Worm (Caenorhabditis elegans): ENCODE data around the gene gfi-1.

Gene gfi-1

DNA sequence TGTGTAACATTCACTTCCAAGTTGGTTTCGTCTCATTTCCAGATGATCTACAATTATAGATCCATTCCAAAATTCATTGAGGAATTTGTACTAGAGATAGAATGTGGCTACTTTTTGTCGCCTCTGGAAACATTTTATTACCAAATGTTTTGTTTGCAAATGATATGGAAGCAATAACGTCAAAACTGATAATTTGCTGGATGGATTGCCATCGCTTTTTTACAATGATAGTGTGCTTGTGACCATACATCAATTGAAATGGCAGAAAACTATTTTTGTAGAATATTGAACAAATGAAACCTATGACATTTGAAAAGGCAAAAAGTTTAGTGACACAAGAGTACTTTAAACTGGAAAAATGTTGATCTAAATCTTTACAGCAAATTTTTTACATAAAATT lies 14.7 kb upstream of the gfi-1 start:
- TF ChIP-seq him-1 (tag; optimal IDR thresholded peaks at IDR 0.05) (no peak), dao-5 (tag; optimal IDR thresholded peaks at IDR 0.05) (no peak), W03F9.2 (tag; optimal IDR thresholded peaks at IDR 0.05) (no peak)

DNA sequence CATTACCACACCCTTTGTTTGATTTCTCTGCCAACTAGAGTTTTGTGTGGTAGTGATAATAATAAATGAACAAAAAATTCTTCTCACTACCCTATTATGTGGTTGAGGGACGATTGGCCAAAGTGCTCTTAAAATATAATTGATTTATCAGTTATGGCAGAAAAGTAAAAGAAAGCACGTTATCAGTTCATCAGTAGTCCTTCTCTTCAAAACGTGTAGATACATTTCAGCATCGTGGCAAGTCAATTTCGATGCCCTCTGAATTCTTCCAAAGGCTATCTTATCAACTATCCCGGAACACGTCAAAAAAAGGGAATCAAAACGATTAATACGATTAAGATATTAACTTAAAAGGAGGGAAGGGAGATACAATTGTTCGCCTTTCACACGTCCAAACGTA lies 13.3 kb upstream of the gfi-1 start:
- TF ChIP-seq W03F9.2 (tag; optimal IDR thresholded peaks at IDR 0.05), result no peak
- TF ChIP-seq him-1 (tag; optimal IDR thresholded peaks at IDR 0.05), result no peak
- no peak for TF ChIP-seq dao-5 (tag; optimal IDR thresholded peaks at IDR 0.05)

DNA sequence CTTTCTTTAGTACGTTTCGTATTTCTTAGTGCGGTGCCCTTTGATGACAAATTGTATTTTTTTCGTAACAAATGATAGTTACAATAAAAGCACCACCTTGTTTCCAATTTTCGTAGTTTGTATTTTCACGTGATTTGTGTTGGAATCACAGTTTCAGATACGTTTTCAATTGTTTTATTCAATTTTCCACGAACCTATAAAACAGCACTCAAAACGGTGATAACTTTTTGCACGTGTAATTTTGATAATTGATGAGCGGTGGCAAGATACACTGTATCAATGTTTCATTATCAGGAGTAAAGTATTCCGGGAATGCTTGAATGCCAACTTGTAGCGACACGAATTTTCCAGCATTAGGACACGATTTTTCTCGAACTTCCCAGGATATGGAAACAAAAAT lies 11.4 kb upstream of the gfi-1 start:
- TF ChIP-seq W03F9.2 (tag; optimal IDR thresholded peaks at IDR 0.05) (no peak), him-1 (tag; optimal IDR thresholded peaks at IDR 0.05) (no peak), dao-5 (tag; optimal IDR thresholded peaks at IDR 0.05) (no peak)

DNA sequence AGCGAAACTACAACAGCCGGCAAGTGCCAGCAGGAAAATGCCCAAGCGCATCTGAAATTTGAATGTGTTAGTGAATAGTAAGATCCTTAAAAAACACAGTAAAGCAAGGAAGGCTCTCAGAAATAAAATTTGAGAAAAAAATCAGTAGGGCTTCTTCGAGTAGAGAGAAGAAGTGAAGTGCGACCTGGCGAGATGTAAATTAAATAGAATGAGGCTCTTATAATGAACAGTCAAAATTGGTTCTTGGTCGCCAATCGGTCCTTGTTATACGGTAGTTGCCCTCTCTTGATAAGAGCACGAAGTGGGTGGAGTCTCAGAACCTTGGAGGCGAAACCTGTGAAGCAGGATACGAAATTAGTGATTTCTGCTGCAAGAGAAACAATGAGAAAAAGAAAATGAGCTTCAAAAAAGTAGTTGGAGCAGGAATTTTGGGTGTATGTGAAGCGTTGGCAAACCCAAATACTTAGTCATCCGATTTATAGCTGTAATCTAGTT lies 9.0 kb upstream of the gfi-1 start, which contains the start of gene bcf-1:
TSS of gene bcf-1 (minus strand) at position 51 of the 495 bp plus-strand sequence.
- TF ChIP-seq dao-5 (tag; optimal IDR thresholded peaks at IDR 0.05), result no peak
- no peak for TF ChIP-seq him-1 (tag; optimal IDR thresholded peaks at IDR 0.05)
- no peak for TF ChIP-seq W03F9.2 (tag; optimal IDR thresholded peaks at IDR 0.05)

DNA sequence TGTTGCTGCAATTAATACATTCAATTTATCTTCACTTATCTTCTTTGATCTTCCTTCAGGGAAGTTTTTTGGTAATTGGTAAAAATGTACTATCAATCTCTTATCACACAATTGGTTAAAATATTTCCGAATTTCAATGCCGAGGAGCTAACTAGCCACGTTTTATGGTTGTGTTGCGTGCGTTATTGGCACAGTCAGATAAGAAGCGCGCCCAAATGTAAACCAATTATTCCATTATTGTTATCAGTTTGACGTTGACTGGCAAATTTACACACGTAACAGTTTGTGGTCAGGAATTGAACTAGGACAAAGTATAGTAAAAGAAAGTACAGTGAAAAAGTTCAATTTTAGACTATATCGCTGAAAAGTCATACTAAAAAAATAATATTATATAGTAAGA lies 7.9 kb upstream of the gfi-1 start:
- TF ChIP-seq W03F9.2 (tag; optimal IDR thresholded peaks at IDR 0.05) (no peak), dao-5 (tag; optimal IDR thresholded peaks at IDR 0.05) (no peak), him-1 (tag; optimal IDR thresholded peaks at IDR 0.05) (no peak)

DNA sequence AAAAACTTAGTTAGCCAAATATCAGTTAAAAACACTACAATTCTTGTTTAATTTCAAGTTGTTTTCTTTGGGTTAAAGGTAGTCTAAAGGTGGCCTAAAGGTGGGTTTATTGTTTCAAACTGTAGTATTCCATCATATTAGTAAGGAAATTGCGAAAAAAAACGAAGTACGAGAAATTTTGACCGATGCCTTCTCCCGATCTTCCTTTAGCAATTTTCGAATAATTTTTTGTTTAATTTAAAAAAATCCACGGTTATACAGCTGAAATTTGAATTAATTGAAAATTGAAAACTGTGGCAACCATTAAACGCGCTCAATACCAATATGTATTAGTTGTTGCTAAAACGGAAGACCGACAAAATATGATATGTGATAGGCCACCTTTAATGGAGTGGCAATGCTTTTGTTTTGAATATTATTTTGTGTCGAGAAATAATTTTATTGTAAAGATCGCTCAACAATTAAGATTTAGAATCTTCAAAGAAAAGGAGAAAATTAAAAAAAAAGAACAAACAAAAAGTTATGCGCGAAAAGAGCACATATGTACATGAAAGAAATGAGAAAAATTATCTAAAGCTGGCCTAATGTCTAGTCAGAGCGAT lies 1.3 kb upstream of the gfi-1 start:
- no peak for TF ChIP-seq him-1 (tag; optimal IDR thresholded peaks at IDR 0.05)
- no peak for TF ChIP-seq W03F9.2 (tag; optimal IDR thresholded peaks at IDR 0.05)
- TF ChIP-seq dao-5 (tag; optimal IDR thresholded peaks at IDR 0.05), result no peak

DNA sequence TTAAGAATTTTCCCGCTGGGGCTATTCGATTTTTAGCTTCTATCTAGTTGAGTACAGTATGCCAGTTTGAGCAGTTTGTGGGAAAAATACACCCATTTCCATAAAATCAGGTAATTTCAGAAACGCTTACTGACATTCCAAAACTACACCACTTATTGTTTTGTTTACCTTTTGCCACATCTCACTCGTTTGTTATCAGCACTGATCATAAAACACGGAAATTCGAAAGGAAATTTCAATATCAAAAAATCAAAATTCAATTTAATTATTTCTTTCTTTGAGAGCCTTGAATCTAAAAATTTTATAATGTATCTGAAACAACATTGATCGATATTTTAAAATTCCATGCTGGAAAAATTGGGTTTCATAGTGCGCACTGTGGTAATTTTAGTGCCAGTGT lies 797 bp upstream of the gfi-1 start:
- TF ChIP-seq him-1 (tag; optimal IDR thresholded peaks at IDR 0.05) (no peak), dao-5 (tag; optimal IDR thresholded peaks at IDR 0.05) (no peak), W03F9.2 (tag; optimal IDR thresholded peaks at IDR 0.05) (no peak)

DNA sequence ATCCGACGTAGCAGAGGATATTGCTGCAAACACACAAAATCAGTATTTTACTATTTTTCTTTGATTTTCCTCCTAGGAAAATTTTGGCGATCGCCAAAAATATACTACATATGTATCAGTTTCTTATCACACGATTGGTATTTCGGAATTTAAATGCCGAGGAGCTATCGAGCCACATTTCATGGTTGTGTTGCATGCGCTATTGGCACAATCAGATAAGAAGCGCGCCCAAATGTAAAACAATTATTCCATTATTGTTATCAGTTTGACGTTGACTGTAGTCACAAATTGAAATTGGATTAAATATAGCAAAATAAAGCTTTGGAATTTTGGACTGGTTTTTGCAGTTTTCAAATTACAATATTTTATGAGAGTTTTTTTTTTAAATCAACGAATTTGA lies 809 bp downstream of the gfi-1 start:
- TF ChIP-seq dao-5 (tag; optimal IDR thresholded peaks at IDR 0.05), result no peak
- TF ChIP-seq him-1 (tag; optimal IDR thresholded peaks at IDR 0.05), result no peak
- no peak for TF ChIP-seq W03F9.2 (tag; optimal IDR thresholded peaks at IDR 0.05)

DNA sequence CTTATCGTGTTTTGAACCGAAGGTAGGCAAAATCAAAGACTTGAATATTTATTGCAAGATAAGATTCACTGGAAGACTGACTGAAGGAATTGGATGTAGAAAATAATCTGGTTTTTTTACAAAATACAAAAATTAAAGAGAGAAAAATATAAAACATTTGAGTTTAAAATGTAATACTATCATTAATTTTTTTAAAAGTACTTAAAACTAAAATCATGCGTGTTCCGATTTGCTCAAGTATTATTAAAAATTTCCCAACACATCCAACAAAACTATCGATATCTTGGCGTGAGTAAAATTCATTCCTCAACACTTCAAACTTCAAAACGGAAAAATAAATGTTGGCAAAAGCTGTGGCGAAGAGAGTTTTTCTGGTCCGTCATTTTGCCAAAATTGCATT lies 9.6 kb downstream of the gfi-1 start, which contains the start of gene F57F4.1:
TSS of gene F57F4.1 (plus strand) at position 301 of the 400 bp plus-strand sequence.
- TF ChIP-seq W03F9.2 (tag; optimal IDR thresholded peaks at IDR 0.05) (no peak), him-1 (tag; optimal IDR thresholded peaks at IDR 0.05) (no peak), dao-5 (tag; optimal IDR thresholded peaks at IDR 0.05) (no peak)

DNA sequence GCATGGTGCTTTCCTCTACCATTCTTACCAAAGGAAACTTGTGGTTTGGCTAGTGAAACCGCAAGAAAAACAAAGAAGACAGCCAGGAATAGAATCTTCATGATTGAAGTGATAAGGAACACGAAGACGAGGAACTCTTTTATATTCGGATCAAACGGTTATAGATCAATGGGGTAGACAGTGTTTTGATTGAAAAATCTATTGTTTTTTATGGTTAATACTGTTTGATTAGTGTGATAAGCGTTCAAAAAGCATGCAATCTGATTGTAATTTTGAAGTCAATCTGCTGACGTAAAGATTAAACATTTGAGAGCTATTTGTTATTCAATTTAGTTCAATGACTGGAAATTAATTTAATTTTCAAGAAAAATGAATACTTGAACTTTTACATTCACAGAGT lies 10.1 kb downstream of the gfi-1 start, which contains the start of gene F57F4.2:
TSS of gene F57F4.2 (minus strand) at position 101 of the 400 bp plus-strand sequence.
- TF ChIP-seq dao-5 (tag; optimal IDR thresholded peaks at IDR 0.05) (no peak), W03F9.2 (tag; optimal IDR thresholded peaks at IDR 0.05) (no peak), him-1 (tag; optimal IDR thresholded peaks at IDR 0.05) (no peak)

DNA sequence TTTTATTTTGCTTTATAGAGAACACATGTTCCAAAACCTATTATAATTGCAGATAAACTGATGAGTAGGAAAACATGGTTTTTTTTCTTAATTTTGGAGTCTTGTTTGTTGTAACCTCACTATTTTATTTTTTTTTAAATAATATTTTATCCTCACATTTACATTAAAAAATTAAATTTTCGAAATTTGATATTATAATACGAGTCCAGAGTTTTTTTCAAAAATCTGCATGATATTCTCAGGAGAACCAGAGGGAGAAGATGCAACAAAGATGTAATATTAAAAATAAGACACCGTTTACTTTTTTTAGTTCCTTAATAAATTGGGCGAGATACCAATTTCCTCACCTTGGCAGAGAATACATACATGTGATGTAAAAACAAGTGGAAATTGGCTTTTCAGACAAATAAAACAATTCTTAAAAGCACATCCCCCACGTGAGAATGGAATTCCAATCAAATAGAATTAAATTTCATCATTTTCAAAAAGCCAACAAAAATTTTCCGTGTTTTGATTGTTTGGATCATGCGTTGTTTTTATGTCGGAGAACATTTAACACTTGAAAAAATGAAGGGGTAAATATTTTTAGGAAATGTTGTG lies 14.0 kb downstream of the gfi-1 start:
- no peak for TF ChIP-seq him-1 (tag; optimal IDR thresholded peaks at IDR 0.05)
- no peak for TF ChIP-seq dao-5 (tag; optimal IDR thresholded peaks at IDR 0.05)
- TF ChIP-seq W03F9.2 (tag; optimal IDR thresholded peaks at IDR 0.05), result no peak

DNA sequence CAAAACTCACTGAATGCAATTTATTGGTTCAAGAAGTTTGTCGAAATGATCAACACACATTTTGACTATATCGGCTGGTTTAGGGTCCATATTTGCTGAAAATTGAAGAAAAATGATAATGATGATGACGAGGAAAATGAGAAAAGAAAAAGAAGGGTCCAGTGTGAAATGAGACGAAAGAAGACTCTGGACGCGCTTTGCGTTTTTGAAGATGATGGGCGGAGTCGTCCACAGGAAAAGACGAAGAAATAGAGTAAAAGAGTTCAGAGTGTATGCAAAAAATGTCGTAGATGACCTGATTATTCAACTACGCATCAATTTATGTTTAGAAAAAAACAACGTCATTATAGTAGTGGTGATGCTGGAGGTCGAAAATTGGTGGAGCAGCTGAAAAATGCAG lies 24.9 kb downstream of the gfi-1 start, which contains the start of gene F13H6.5:
TSS of gene F13H6.5 (minus strand) at position 101 of the 400 bp plus-strand sequence.
- TF ChIP-seq W03F9.2 (tag; optimal IDR thresholded peaks at IDR 0.05), result no peak
- TF ChIP-seq dao-5 (tag; optimal IDR thresholded peaks at IDR 0.05), result no peak
- TF ChIP-seq him-1 (tag; optimal IDR thresholded peaks at IDR 0.05), result no peak

DNA sequence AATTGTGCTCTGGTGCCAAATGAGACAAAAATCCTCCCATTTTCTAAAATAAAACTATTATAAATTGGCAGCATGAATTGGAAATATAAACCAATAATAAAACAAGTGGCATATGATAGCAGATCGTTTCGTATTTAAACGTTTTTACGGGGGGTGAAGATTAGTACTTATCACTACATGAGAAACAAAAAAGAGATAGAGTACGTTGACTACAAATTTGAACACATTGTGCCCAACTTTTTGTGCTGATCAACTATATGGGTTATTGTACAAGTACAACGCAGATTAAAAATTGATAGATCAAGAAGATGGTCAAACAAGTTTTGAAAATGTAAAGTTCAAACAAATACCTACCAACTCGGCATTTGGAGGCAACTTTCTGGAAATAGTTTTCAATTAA lies 31.2 kb downstream of the gfi-1 start:
- TF ChIP-seq W03F9.2 (tag; optimal IDR thresholded peaks at IDR 0.05) (no peak), dao-5 (tag; optimal IDR thresholded peaks at IDR 0.05) (no peak), him-1 (tag; optimal IDR thresholded peaks at IDR 0.05) (no peak)

DNA sequence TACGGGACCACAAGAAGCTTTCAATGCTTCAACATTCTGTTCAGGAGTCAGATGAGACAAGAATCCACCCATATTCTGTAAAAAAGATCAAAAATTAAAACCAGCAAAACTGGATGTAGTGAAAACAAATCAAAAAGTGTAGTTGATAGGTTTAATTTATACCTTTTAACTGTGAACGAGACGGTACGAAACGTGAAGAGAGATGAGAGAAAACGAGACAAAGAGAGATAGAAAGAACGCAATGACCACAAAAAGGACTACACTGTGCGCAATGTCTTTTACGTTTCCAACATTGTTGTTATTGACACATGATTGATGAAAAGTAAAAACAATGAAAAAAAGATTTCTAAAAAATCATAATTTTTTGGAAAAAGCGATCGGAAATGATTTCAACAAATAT lies 34.1 kb downstream of the gfi-1 start, which contains the start of gene cest-33:
TSS of gene cest-33 (minus strand) at position 75 of the 400 bp plus-strand sequence.
- TF ChIP-seq W03F9.2 (tag; optimal IDR thresholded peaks at IDR 0.05), result no peak
- TF ChIP-seq him-1 (tag; optimal IDR thresholded peaks at IDR 0.05), result no peak
- no peak for TF ChIP-seq dao-5 (tag; optimal IDR thresholded peaks at IDR 0.05)
